Worm (Caenorhabditis elegans): ENCODE measurements around the gene srh-98.
A peak's percentile ranks its signal among the peaks of the same experiment; 100 is the strongest.

srh-98 gene

ce11 chrV:16233624-16234023, 1.9 kb downstream of the srh-98 start, which contains the start of gene clec-233 (continued):
- TF ChIP-seq dpl-1 (GFP tag; optimal IDR thresholded peaks at IDR 0.05) (no peak), egl-27 (tag; optimal IDR thresholded peaks at IDR 0.05) (no peak), swsn-7 (tag; optimal IDR thresholded peaks at IDR 0.05) (no peak), ceh-82 (tag; optimal IDR thresholded peaks at IDR 0.05) (no peak), unc-30 (tag; optimal IDR thresholded peaks at IDR 0.05) (no peak)

ce11 chrV:16232180-16232579, 3.4 kb downstream of the srh-98 start, which contains the start of gene gst-22:
Gene gst-22 (minus strand): TSS chrV:16232282.
- TF ChIP-seq tlp-1 (tag; optimal IDR thresholded peaks at IDR 0.05) (peak; percentile 64), efl-1 (optimal IDR thresholded peaks at IDR 0.05) (no peak), efl-1 (GFP tag; optimal IDR thresholded peaks at IDR 0.05 in 1 of 2) (peak in 1 of 2 experiments; percentile 63), ets-5 (GFP tag; IDR thresholded peaks at IDR 0.05) (no peak), elt-2 (tag; optimal IDR thresholded peaks at IDR 0.05) (peak; percentile 89)

ce11 chrV:16229896-16230295, 5.7 kb downstream of the srh-98 start, which contains the start of the genes F21H7.2 and F21H7.12:
Gene F21H7.2 (minus strand): TSS chrV:16229996.
Gene F21H7.12 (plus strand): TSS chrV:16230165.
- TF ChIP-seq nhr-47 (tag; optimal IDR thresholded peaks at IDR 0.05): no peak
- TF ChIP-seq elt-3 (tag; optimal IDR thresholded peaks at IDR 0.05): peak in 1 of 6 experiments; percentile 18

- TF ChIP-seq nhr-71 (tag; optimal IDR thresholded peaks at IDR 0.05): no peak
- TF ChIP-seq lin-35 (GFP tag; optimal IDR thresholded peaks at IDR 0.05): no peak
- no peak for TF ChIP-seq aly-2 (tag; optimal IDR thresholded peaks at IDR 0.05)
- TF ChIP-seq vab-15 (tag; optimal IDR thresholded peaks at IDR 0.05): no peak
- TF ChIP-seq sox-4 (tag; optimal IDR thresholded peaks at IDR 0.05): no peak
These were observed 6.1 kb downstream of the srh-98 start for ce11 chrV:16229439-16229838.

- TF ChIP-seq lin-15B (tag; optimal IDR thresholded peaks at IDR 0.05) (no peak), nhr-237 (tag; optimal IDR thresholded peaks at IDR 0.05) (no peak), skn-1 (tag; optimal IDR thresholded peaks at IDR 0.05) (no peak), egl-13 (tag; optimal IDR thresholded peaks at IDR 0.05) (no peak), nhr-11 (tag; optimal IDR thresholded peaks at IDR 0.05) (no peak), jun-1 (tag; optimal IDR thresholded peaks at IDR 0.05) (no peak), fkh-10 (GFP tag; optimal IDR thresholded peaks at IDR 0.05) (no peak), ceh-8 (GFP tag; optimal IDR thresholded peaks at IDR 0.05) (no peak), ceh-63 (GFP tag; optimal IDR thresholded peaks at IDR 0.05) (no peak), lin-13 (GFP tag; optimal IDR thresholded peaks at IDR 0.05) (no peak), alr-1 (tag; optimal IDR thresholded peaks at IDR 0.05; ENCODE audit: borderline replicate concordance) (no peak), unc-30 (tag; optimal IDR thresholded peaks at IDR 0.05) (no peak), ceh-90 (tag; optimal IDR thresholded peaks at IDR 0.05) (no peak), dpl-1 (GFP tag; optimal IDR thresholded peaks at IDR 0.05) (no peak), efl-3 (GFP tag; optimal IDR thresholded peaks at IDR 0.05) (no peak)
These were observed 9.0 kb downstream of the srh-98 start, which contains the start of gene F11A5.13 for ce11 chrV:16226581-16226980. Gene F11A5.13 (minus strand): TSS chrV:16226681.

- TF ChIP-seq snpc-4 (tag; optimal IDR thresholded peaks at IDR 0.05): peak; percentile 69
- TF ChIP-seq rnt-1 (tag; optimal IDR thresholded peaks at IDR 0.05): no peak
These were observed 9.9 kb downstream of the srh-98 start for ce11 chrV:16225524-16226116.

Measured in whole organism, L1 larva.